Fruit fly (Drosophila melanogaster): ENCODE results near the gene colt.

The colt gene

dm6 chr2L:2751904-2752459 lies 17.9 kb downstream of the colt start, which contains the start of gene Bacc (continued):
- TF ChIP-seq CG11093 (GFP tag; IDR thresholded peaks at IDR 0.05) (peak; percentile 75), sima (GFP tag; optimal IDR thresholded peaks at IDR 0.05) (peak; percentile 62), gcm (GFP tag; optimal IDR thresholded peaks at IDR 0.05) (peak; percentile 65), TFAM (GFP tag; optimal IDR thresholded peaks at IDR 0.05) (peak; percentile 38), CG2712 (tag; optimal IDR thresholded peaks at IDR 0.05) (peak; percentile 88), sqz (GFP tag; optimal IDR thresholded peaks at IDR 0.05) (peak; percentile 81), vfl (GFP tag; optimal IDR thresholded peaks at IDR 0.05) (peak; percentile 82), cad (GFP tag; optimal IDR thresholded peaks at IDR 0.05) (no peak), CG1792 (GFP tag; optimal IDR thresholded peaks at IDR 0.05) (peak; percentile 86), CG12071 (GFP tag; optimal IDR thresholded peaks at IDR 0.05) (peak; percentile 66), Hr78 (GFP tag; optimal IDR thresholded peaks at IDR 0.05) (peak in 1 of 2 experiments; percentile 41), CG13123 (GFP tag; optimal IDR thresholded peaks at IDR 0.05) (peak; percentile 80), Dll (GFP tag; IDR thresholded peaks at IDR 0.05; ENCODE audit: partially characterized antibody) (no peak), bcd (GFP tag; optimal IDR thresholded peaks at IDR 0.05) (peak; percentile 90), Side (GFP tag; optimal IDR thresholded peaks at IDR 0.05) (peak; percentile 80), CG31388 (GFP tag; optimal IDR thresholded peaks at IDR 0.05) (peak; percentile 78), wor (GFP tag; IDR thresholded peaks at IDR 0.05) (no peak), CG10543 (GFP tag; optimal IDR thresholded peaks at IDR 0.05) (peak; percentile 74), CG18764 (GFP tag; optimal IDR thresholded peaks at IDR 0.05) (peak; percentile 78), CG33557 (GFP tag; optimal IDR thresholded peaks at IDR 0.05) (peak; percentile 38), kay (GFP tag; optimal IDR thresholded peaks at IDR 0.05) (peak; percentile 50), cato (GFP tag; optimal IDR thresholded peaks at IDR 0.05; ENCODE audit: borderline replicate concordance) (peak; percentile 61), CG8359 (GFP tag; optimal IDR thresholded peaks at IDR 0.05; ENCODE audit: borderline replicate concordance) (peak; percentile 65), CG15269 (tag; optimal IDR thresholded peaks at IDR 0.05) (peak; percentile 92), tup (GFP tag; optimal IDR thresholded peaks at IDR 0.05) (peak; percentile 60), CG6654 (GFP tag; optimal IDR thresholded peaks at IDR 0.05) (peak; percentile 67), CG7928 (GFP tag; optimal IDR thresholded peaks at IDR 0.05) (peak; percentile 16), CG4360 (GFP tag; IDR thresholded peaks at IDR 0.05) (no peak), ewg (GFP tag; optimal IDR thresholded peaks at IDR 0.05) (peak; percentile 33), CG9817 (tag; optimal IDR thresholded peaks at IDR 0.05) (peak; percentile 78), fu2 (GFP tag; optimal IDR thresholded peaks at IDR 0.05) (peak; percentile 87), CG6683 (GFP tag; optimal IDR thresholded peaks at IDR 0.05) (peak; percentile 79), CG3995 (GFP tag; optimal IDR thresholded peaks at IDR 0.05) (peak; percentile 73), CG12236 (GFP tag; optimal IDR thresholded peaks at IDR 0.05) (peak; percentile 81), dmrt99B (tag; optimal IDR thresholded peaks at IDR 0.05) (peak; percentile 90), CG10979 (tag; optimal IDR thresholded peaks at IDR 0.05) (peak; percentile 75), CG14860 (GFP tag; IDR thresholded peaks at IDR 0.05; ENCODE audit: partially characterized antibody) (no peak), sug (tag; optimal IDR thresholded peaks at IDR 0.05) (peak; percentile 78), Poxn (GFP tag; IDR thresholded peaks at IDR 0.05) (no peak), CG17359 (tag; optimal IDR thresholded peaks at IDR 0.05) (peak; percentile 86), Hey (tag; optimal IDR thresholded peaks at IDR 0.05) (peak; percentile 59), nom (GFP tag; optimal IDR thresholded peaks at IDR 0.05) (peak; percentile 96), pho (GFP tag; optimal IDR thresholded peaks at IDR 0.05) (peak; percentile 88), CG11504 (tag; optimal IDR thresholded peaks at IDR 0.05) (peak; percentile 94), CG4707 (GFP tag; optimal IDR thresholded peaks at IDR 0.05) (no peak), oc (tag; optimal IDR thresholded peaks at IDR 0.05) (peak; percentile 55), Atf3 (GFP tag; optimal IDR thresholded peaks at IDR 0.05) (peak; percentile 46), CG30431 (GFP tag; optimal IDR thresholded peaks at IDR 0.05) (peak; percentile 84), CG9437 (GFP tag; optimal IDR thresholded peaks at IDR 0.05) (peak; percentile 90)
